ENCODE assay signal across 1 fruit fly cellular context in genomic region chr3L:7866558-7866957, dm6.
A peak's percentile ranks its signal among the peaks of the same experiment; 100 is the strongest.
TF ChIP-seq lines count a peak whose summit lies in the region.

No protein-coding gene starts in this region.

TF ChIP-seq in whole organism, embryonic, 481 proteins besides CTCF, POLR2A, EP300 and RAD21 (continued from another document and continues in another):
- TF ChIP-seq CG9817 (tag; optimal IDR thresholded peaks at IDR 0.05; lab: Kevin White, UChicago) (no peak), Dad (GFP tag; optimal IDR thresholded peaks at IDR 0.05; lab: Kevin White, UChicago) (no peak), lmd (GFP tag; IDR thresholded peaks at IDR 0.05; lab: Robert Waterston, UW) (peak; percentile 51; the same call in 1 of the 2 replicates), CG15011 (GFP tag; optimal IDR thresholded peaks at IDR 0.05; lab: Kevin White, UChicago) (peak; percentile 53), ems (GFP tag; optimal IDR thresholded peaks at IDR 0.05; lab: Kevin White, UChicago) (no peak), CG10366 (GFP tag; IDR thresholded peaks at IDR 0.05; lab: Robert Waterston, UW) (peak; percentile 34; the same call in 1 of the 2 replicates), Usf (GFP tag; optimal IDR thresholded peaks at IDR 0.05; lab: Kevin White, UChicago) (no peak), CG1233 (GFP tag; optimal IDR thresholded peaks at IDR 0.05; lab: Kevin White, UChicago) (no peak), CG14050 (GFP tag; IDR thresholded peaks at IDR 0.05; lab: Robert Waterston, UW) (peak; percentile 31; the same call in 2 of the 3 replicates), sisA (GFP tag; IDR thresholded peaks at IDR 0.05; lab: Robert Waterston, UW) (0 out of 2 replicates have a peak, but pooled peaks have one; percentile 5), CG8290 (GFP tag; optimal IDR thresholded peaks at IDR 0.05; lab: Kevin White, UChicago) (no peak), CG8290 (tag; optimal IDR thresholded peaks at IDR 0.05; lab: Kevin White, UChicago) (peak in 1 of 2 experiments; percentile 31), CG13894 (tag; optimal IDR thresholded peaks at IDR 0.05; lab: Kevin White, UChicago) (no peak), CG6689 (GFP tag; IDR thresholded peaks at IDR 0.05; lab: Robert Waterston, UW) (0 out of 2 replicates have a peak, but pooled peaks have one; percentile 23), CG4820 (GFP tag; optimal IDR thresholded peaks at IDR 0.05; lab: Kevin White, UChicago) (no peak), CG2678 (tag; optimal IDR thresholded peaks at IDR 0.05; lab: Kevin White, UChicago) (peak; percentile 44), ERR (GFP tag; optimal IDR thresholded peaks at IDR 0.05; lab: Kevin White, UChicago) (no peak), ewg (GFP tag; optimal IDR thresholded peaks at IDR 0.05; lab: Kevin White, UChicago) (no peak), CG3065 (GFP tag; optimal IDR thresholded peaks at IDR 0.05; lab: Kevin White, UChicago) (no peak), Gug (GFP tag; IDR thresholded peaks at IDR 0.05; lab: Robert Waterston, UW) (no peak; the same call in 3 of the 4 replicates), ro (GFP tag; IDR thresholded peaks at IDR 0.05; lab: Robert Waterston, UW) (no peak), Dfd (GFP tag; optimal IDR thresholded peaks at IDR 0.05; lab: Kevin White, UChicago) (no peak), CG14710 (tag; optimal IDR thresholded peaks at IDR 0.05; lab: Kevin White, UChicago) (no peak), CG10147 (GFP tag; optimal IDR thresholded peaks at IDR 0.05; lab: Kevin White, UChicago) (no peak), Mad (GFP tag; optimal IDR thresholded peaks at IDR 0.05; lab: Kevin White, UChicago) (no peak), gt (GFP tag; IDR thresholded peaks at IDR 0.05; lab: Robert Waterston, UW) (no peak), sd (tag; optimal IDR thresholded peaks at IDR 0.05; lab: Kevin White, UChicago) (no peak), CG8281 (tag; optimal IDR thresholded peaks at IDR 0.05; lab: Kevin White, UChicago) (no peak), wor (GFP tag; IDR thresholded peaks at IDR 0.05; lab: Robert Waterston, UW) (no peak), CG16813 (GFP tag; IDR thresholded peaks at IDR 0.05; lab: Robert Waterston, UW; ENCODE audit: partially characterized antibody) (no peak), Trl (optimal IDR thresholded peaks at IDR 0.05; lab: Kevin White, UChicago) (no peak), Trl (GFP tag; optimal IDR thresholded peaks at IDR 0.05; lab: Kevin White, UChicago) (no peak), CG3995 (GFP tag; optimal IDR thresholded peaks at IDR 0.05; lab: Kevin White, UChicago) (no peak), Blimp-1 (GFP tag; optimal IDR thresholded peaks at IDR 0.05; lab: Kevin White, UChicago) (no peak), zen (tag; optimal IDR thresholded peaks at IDR 0.05; lab: Kevin White, UChicago) (no peak), NFAT (GFP tag; IDR thresholded peaks at IDR 0.05; lab: Robert Waterston, UW) (peak; percentile 45), gcm (GFP tag; optimal IDR thresholded peaks at IDR 0.05; lab: Kevin White, UChicago) (no peak), lab (GFP tag; optimal IDR thresholded peaks at IDR 0.05; lab: Kevin White, UChicago) (peak; percentile 77), tap (tag; optimal IDR thresholded peaks at IDR 0.05; lab: Kevin White, UChicago) (no peak), GATAe (GFP tag; conservative IDR thresholded peaks at IDR 0.05; lab: Robert Waterston, UW) (no peak), CG11695 (GFP tag; IDR thresholded peaks at IDR 0.05; lab: Robert Waterston, UW) (peak; percentile 43; the same call in 1 of the 3 replicates), CG14014 (GFP tag; IDR thresholded peaks at IDR 0.05; lab: Robert Waterston, UW) (peak; percentile 23; the same call in 1 of the 2 replicates), bbx (GFP tag; IDR thresholded peaks at IDR 0.05; lab: Robert Waterston, UW; ENCODE audit: partially characterized antibody) (no peak), Fer3 (tag; optimal IDR thresholded peaks at IDR 0.05; lab: Kevin White, UChicago) (peak; percentile 57), CG2202 (tag; optimal IDR thresholded peaks at IDR 0.05; lab: Kevin White, UChicago) (no peak), Dek (tag; optimal IDR thresholded peaks at IDR 0.05; lab: Kevin White, UChicago) (no peak), twi (tag; optimal IDR thresholded peaks at IDR 0.05; lab: Kevin White, UChicago) (no peak), seq (GFP tag; IDR thresholded peaks at IDR 0.05; lab: Robert Waterston, UW) (no peak; the same call in 1 of the 2 replicates), nau (GFP tag; optimal IDR thresholded peaks at IDR 0.05; lab: Kevin White, UChicago) (no peak), sqz (GFP tag; optimal IDR thresholded peaks at IDR 0.05; lab: Kevin White, UChicago) (no peak), Tbp (GFP tag; optimal IDR thresholded peaks at IDR 0.05; lab: Kevin White, UChicago) (no peak), ara (GFP tag; IDR thresholded peaks at IDR 0.05; lab: Robert Waterston, UW) (no peak), sens-2 (GFP tag; IDR thresholded peaks at IDR 0.05; lab: Robert Waterston, UW) (no peak; the same call in 1 of the 2 replicates), CG10543 (GFP tag; optimal IDR thresholded peaks at IDR 0.05; lab: Kevin White, UChicago) (no peak), Sry-δ (GFP tag; optimal IDR thresholded peaks at IDR 0.05; lab: Kevin White, UChicago) (no peak), trem (tag; optimal IDR thresholded peaks at IDR 0.05; lab: Kevin White, UChicago) (no peak), gsb-n (tag; optimal IDR thresholded peaks at IDR 0.05; lab: Kevin White, UChicago) (no peak), CG7372 (GFP tag; IDR thresholded peaks at IDR 0.05; lab: Robert Waterston, UW) (no peak), chif (GFP tag; optimal IDR thresholded peaks at IDR 0.05; lab: Kevin White, UChicago) (no peak), CG17912 (GFP tag; optimal IDR thresholded peaks at IDR 0.05; lab: Kevin White, UChicago) (no peak), C15 (GFP tag; IDR thresholded peaks at IDR 0.05; lab: Robert Waterston, UW) (no peak), amos (GFP tag; IDR thresholded peaks at IDR 0.05; lab: Robert Waterston, UW; ENCODE audit: partially characterized antibody) (no peak), CG2889 (GFP tag; IDR thresholded peaks at IDR 0.05; lab: Robert Waterston, UW) (0 out of 3 replicates have a peak, but pooled peaks have one; percentile 54), row (GFP tag; IDR thresholded peaks at IDR 0.05; lab: Robert Waterston, UW) (peak; percentile 43; the same call in 1 of the 3 replicates), Oaz (GFP tag; IDR thresholded peaks at IDR 0.05; lab: Robert Waterston, UW) (no peak), disco-r (GFP tag; optimal IDR thresholded peaks at IDR 0.05; lab: Kevin White, UChicago) (no peak), toy (GFP tag; IDR thresholded peaks at IDR 0.05; lab: Robert Waterston, UW) (no peak), Six4 (GFP tag; optimal IDR thresholded peaks at IDR 0.05; lab: Kevin White, UChicago) (no peak), CG10274 (GFP tag; optimal IDR thresholded peaks at IDR 0.05; lab: Kevin White, UChicago) (no peak), pho (GFP tag; optimal IDR thresholded peaks at IDR 0.05; lab: Kevin White, UChicago) (peak; percentile 22), Ravus (GFP tag; IDR thresholded peaks at IDR 0.05; lab: Robert Waterston, UW) (no peak), pan (optimal IDR thresholded peaks at IDR 0.05; lab: Kevin White, UChicago) (no peak), pan (GFP tag; optimal IDR thresholded peaks at IDR 0.05 in 1 of 2, IDR thresholded peaks at IDR 0.05 in 1 of 2) (peak in 1 of 2 experiments; percentile 11), lov (optimal IDR thresholded peaks at IDR 0.05; lab: Kevin White, UChicago) (no peak), lov (GFP tag; IDR thresholded peaks at IDR 0.05; lab: Robert Waterston, UW) (no peak), danr (GFP tag; IDR thresholded peaks at IDR 0.05; lab: Robert Waterston, UW) (no peak), CG15269 (tag; optimal IDR thresholded peaks at IDR 0.05; lab: Kevin White, UChicago) (peak; percentile 37), nerfin-1 (tag; optimal IDR thresholded peaks at IDR 0.05; lab: Kevin White, UChicago) (no peak), ato (GFP tag; IDR thresholded peaks at IDR 0.05; lab: Robert Waterston, UW; ENCODE audit: partially characterized antibody) (no peak), pfk (GFP tag; optimal IDR thresholded peaks at IDR 0.05; lab: Kevin White, UChicago) (no peak), CG7987 (GFP tag; optimal IDR thresholded peaks at IDR 0.05; lab: Kevin White, UChicago) (no peak), Xbp1 (GFP tag; optimal IDR thresholded peaks at IDR 0.05; lab: Kevin White, UChicago) (peak; percentile 18), CG11696 (GFP tag; IDR thresholded peaks at IDR 0.05; lab: Robert Waterston, UW) (no peak), Bgb (GFP tag; IDR thresholded peaks at IDR 0.05; lab: Robert Waterston, UW; ENCODE audit: partially characterized antibody) (no peak), Dp (GFP tag; optimal IDR thresholded peaks at IDR 0.05; lab: Kevin White, UChicago) (no peak), CG10565 (GFP tag; optimal IDR thresholded peaks at IDR 0.05; lab: Kevin White, UChicago) (no peak), CG12155 (GFP tag; optimal IDR thresholded peaks at IDR 0.05; lab: Kevin White, UChicago) (peak; percentile 10), trh (GFP tag; optimal IDR thresholded peaks at IDR 0.05; lab: Kevin White, UChicago) (no peak), Elba2 (GFP tag; optimal IDR thresholded peaks at IDR 0.05; lab: Kevin White, UChicago) (no peak), dpn (GFP tag; optimal IDR thresholded peaks at IDR 0.05; lab: Kevin White, UChicago) (peak; percentile 24 to 55), CG3847 (GFP tag; IDR thresholded peaks at IDR 0.05; lab: Robert Waterston, UW) (peak; percentile 4; the same call in 1 of the 2 replicates), CG3281 (GFP tag; optimal IDR thresholded peaks at IDR 0.05; lab: Kevin White, UChicago) (peak; percentile 58), tio (GFP tag; optimal IDR thresholded peaks at IDR 0.05; lab: Kevin White, UChicago) (no peak), ttk (GFP tag; IDR thresholded peaks at IDR 0.05; lab: Robert Waterston, UW) (no peak), CG12104 (GFP tag; optimal IDR thresholded peaks at IDR 0.05; lab: Kevin White, UChicago) (no peak), Neu2 (GFP tag; optimal IDR thresholded peaks at IDR 0.05; lab: Kevin White, UChicago; ENCODE audit: borderline replicate concordance) (no peak), CG8089 (GFP tag; optimal IDR thresholded peaks at IDR 0.05; lab: Kevin White, UChicago) (no peak), TFAM (GFP tag; optimal IDR thresholded peaks at IDR 0.05; lab: Kevin White, UChicago) (no peak), slp2 (GFP tag; optimal IDR thresholded peaks at IDR 0.05; lab: Kevin White, UChicago) (no peak), CG12659 (GFP tag; optimal IDR thresholded peaks at IDR 0.05; lab: Kevin White, UChicago) (no peak), luna (GFP tag; optimal IDR thresholded peaks at IDR 0.05; lab: Kevin White, UChicago) (no peak), CG4730 (GFP tag; IDR thresholded peaks at IDR 0.05; lab: Robert Waterston, UW) (peak; percentile 23; the same call in 1 of the 2 replicates), E2f1 (GFP tag; IDR thresholded peaks at IDR 0.05; lab: Robert Waterston, UW) (peak; percentile 45; the same call in 1 of the 2 replicates), CG33213 (GFP tag; optimal IDR thresholded peaks at IDR 0.05; lab: Kevin White, UChicago) (no peak), h (optimal IDR thresholded peaks at IDR 0.05; lab: Kevin White, UChicago) (no peak), az2 (GFP tag; optimal IDR thresholded peaks at IDR 0.05; lab: Kevin White, UChicago) (no peak), al (GFP tag; IDR thresholded peaks at IDR 0.05; lab: Robert Waterston, UW) (0 out of 2 replicates have a peak, but pooled peaks have one; percentile 27), yki (optimal IDR thresholded peaks at IDR 0.05; lab: Kevin White, UChicago) (no peak), PHDP (tag; optimal IDR thresholded peaks at IDR 0.05; lab: Kevin White, UChicago) (peak; percentile 25), her (GFP tag; optimal IDR thresholded peaks at IDR 0.05; lab: Kevin White, UChicago) (no peak), ssp (GFP tag; IDR thresholded peaks at IDR 0.05; lab: Robert Waterston, UW) (no peak), CG5953 (GFP tag; IDR thresholded peaks at IDR 0.05; lab: Robert Waterston, UW) (no peak), inv (GFP tag; IDR thresholded peaks at IDR 0.05; lab: Robert Waterston, UW; ENCODE audit: partially characterized antibody) (no peak), CG3407 (GFP tag; optimal IDR thresholded peaks at IDR 0.05; lab: Kevin White, UChicago) (no peak), dimm (GFP tag; IDR thresholded peaks at IDR 0.05; lab: Robert Waterston, UW) (no peak), dmrt99B (tag; optimal IDR thresholded peaks at IDR 0.05; lab: Kevin White, UChicago) (no peak), zf30C (GFP tag; optimal IDR thresholded peaks at IDR 0.05; lab: Kevin White, UChicago) (no peak), CG1024 (GFP tag; IDR thresholded peaks at IDR 0.05; lab: Robert Waterston, UW) (no peak), CG8388 (GFP tag; optimal IDR thresholded peaks at IDR 0.05; lab: Kevin White, UChicago) (no peak), CG6175 (GFP tag; IDR thresholded peaks at IDR 0.05; lab: Robert Waterston, UW) (no peak), CG10959 (GFP tag; IDR thresholded peaks at IDR 0.05; lab: Robert Waterston, UW) (no peak), Spps (tag; optimal IDR thresholded peaks at IDR 0.05; lab: Kevin White, UChicago) (no peak), corto (GFP tag; optimal IDR thresholded peaks at IDR 0.05; lab: Kevin White, UChicago) (no peak), lilli (GFP tag; optimal IDR thresholded peaks at IDR 0.05; lab: Kevin White, UChicago) (peak; percentile 26), caup (GFP tag; optimal IDR thresholded peaks at IDR 0.05; lab: Kevin White, UChicago; ENCODE audit: severe bottlenecking) (peak; percentile 15), CG17385 (GFP tag; optimal IDR thresholded peaks at IDR 0.05; lab: Kevin White, UChicago) (peak; percentile 7), NC2α (GFP tag; optimal IDR thresholded peaks at IDR 0.05; lab: Kevin White, UChicago) (no peak), Nf-YC (tag; optimal IDR thresholded peaks at IDR 0.05; lab: Kevin White, UChicago) (no peak), lola (GFP tag; optimal IDR thresholded peaks at IDR 0.05; lab: Kevin White, UChicago) (no peak), shn (GFP tag; optimal IDR thresholded peaks at IDR 0.05; lab: Kevin White, UChicago) (no peak), CG10979 (tag; optimal IDR thresholded peaks at IDR 0.05; lab: Kevin White, UChicago) (no peak), Kr (GFP tag; optimal IDR thresholded peaks at IDR 0.05; lab: Kevin White, UChicago) (no peak), pzg (GFP tag; optimal IDR thresholded peaks at IDR 0.05; lab: Kevin White, UChicago) (no peak), NfI (GFP tag; optimal IDR thresholded peaks at IDR 0.05; lab: Kevin White, UChicago) (no peak), psq (GFP tag; optimal IDR thresholded peaks at IDR 0.05; lab: Kevin White, UChicago) (no peak), CG13624 (GFP tag; optimal IDR thresholded peaks at IDR 0.05; lab: Kevin White, UChicago) (no peak)
